Fruit fly (Drosophila melanogaster) whole organism, pupa: ENCODE measurements around the gene CG14965.

Experiments used
- CG17806 ChIP-seq: fragments of 200-800 bp; sonication (Bioruptor generic); optimal IDR thresholded peaks from 2 replicates; lab custom pipeline; 2018; ENCODE audit warnings: missing biosample characterization, mild to moderate bottlenecking, missing genetic modification characterization, moderate library complexity
- CG32121 ChIP-seq: fragments of 200-800 bp; sonication (Bioruptor generic); IDR thresholded peaks from 2 replicates; pipeline ENCODE4 v1.3.6; 2022; ENCODE audit warnings: missing biosample characterization, missing genetic modification characterization
- CG4496 ChIP-seq: fragments of 200-800 bp; sonication (Bioruptor generic); IDR thresholded peaks from 3 replicates; pipeline ENCODE4 v1.3.6; 2022; ENCODE audit warnings: missing biosample characterization, missing genetic modification characterization
- EcR ChIP-seq: fragments of 200-800 bp; sonication (Bioruptor generic); optimal IDR thresholded peaks from 3 replicates; lab custom pipeline; 2019; ENCODE audit warnings: missing biosample characterization, missing genetic modification characterization, mild to moderate bottlenecking, moderate library complexity, missing genetic modification reagents
- Pif1A ChIP-seq: fragments of 200-800 bp; sonication (Bioruptor generic); optimal IDR thresholded peaks from 3 replicates; lab custom pipeline; 2016; ENCODE audit warnings: missing biosample characterization, missing genetic modification characterization
- gl ChIP-seq: fragments of 200-800 bp; sonication (Bioruptor generic); optimal IDR thresholded peaks from 2 replicates; lab custom pipeline; 2018; ENCODE audit warnings: missing biosample characterization, mild to moderate bottlenecking, missing genetic modification characterization

- TF ChIP-seq Pif1A: no peak
- no peak for TF ChIP-seq CG17806 (tag; lab: Kevin White, UChicago)
- no peak for TF ChIP-seq CG4496
- TF ChIP-seq gl (tag; lab: Kevin White, UChicago): no peak
- peak; percentile 35 for TF ChIP-seq EcR
- no peak for TF ChIP-seq CG32121 (GFP tag; lab: Robert Waterston, UW)
Measured at dm6 chr3L:3165399-3165798, 26.9 kb downstream of the CG14965 start.
